Worm (Caenorhabditis elegans): ENCODE data around the gene F56F11.2.

F56F11.2 gene

DNA sequence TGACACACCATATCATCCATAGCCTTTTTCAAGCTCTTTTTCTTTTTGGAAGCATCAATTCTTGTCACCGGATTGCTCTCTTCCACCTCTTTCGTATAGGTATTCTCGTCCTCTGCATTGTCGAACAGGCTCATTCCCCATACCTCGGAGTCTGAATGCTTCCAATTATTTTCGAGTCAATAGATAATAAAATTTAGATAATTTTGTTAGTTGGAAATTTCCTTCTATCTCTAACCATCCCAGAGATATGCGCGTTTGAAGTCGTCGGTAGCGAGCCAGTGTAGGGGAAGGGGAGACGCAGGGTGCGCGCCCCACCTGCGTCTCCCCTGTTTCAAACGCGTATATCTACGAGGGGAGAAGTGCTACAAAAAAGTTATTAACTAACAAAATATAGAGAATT, 38.8 kb downstream of the F56F11.2 start:
- TF ChIP-seq daf-16 (GFP tag; optimal IDR thresholded peaks at IDR 0.05) (no peak), daf-16 (tag; optimal IDR thresholded peaks at IDR 0.05) (no peak), ces-1 (GFP tag; optimal IDR thresholded peaks at IDR 0.05) (peak; percentile 61)

DNA sequence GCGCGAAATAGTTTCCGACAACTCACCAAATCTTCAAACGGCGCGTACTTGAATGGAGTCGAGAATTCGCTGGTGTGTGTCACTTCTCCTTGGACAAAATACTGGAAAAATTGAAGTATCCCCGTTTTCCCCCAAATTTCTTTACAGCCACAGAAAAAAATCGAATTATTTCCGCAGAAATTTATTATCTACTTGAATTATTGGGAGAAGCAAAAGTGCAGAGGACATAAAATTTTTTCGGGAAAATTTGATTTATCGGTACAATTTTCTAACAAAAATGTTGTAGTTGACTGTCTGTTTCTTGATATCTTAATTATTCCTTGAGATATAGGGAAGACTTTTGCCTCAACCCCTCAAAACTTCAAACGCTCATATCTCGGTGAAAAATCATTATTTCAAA, 40.9 kb downstream of the F56F11.2 start, which contains the start of gene R10F2.4:
R10F2.4 (minus strand) TSS at position 101 of the 400 bp plus-strand sequence.
- no peak for TF ChIP-seq dpl-1 (GFP tag; optimal IDR thresholded peaks at IDR 0.05)
- no peak for TF ChIP-seq zip-2 (tag; optimal IDR thresholded peaks at IDR 0.05)
- TF ChIP-seq ctbp-1 (GFP tag; IDR thresholded peaks at IDR 0.05): no peak
- no peak for TF ChIP-seq cey-2 (tag; optimal IDR thresholded peaks at IDR 0.05; ENCODE audit: borderline replicate concordance, insufficient read depth)
- no peak for TF ChIP-seq ama-1 (optimal IDR thresholded peaks at IDR 0.05)
- TF ChIP-seq zip-11 (GFP tag; IDR thresholded peaks at IDR 0.05): no peak
- TF ChIP-seq unc-62 (GFP tag; optimal IDR thresholded peaks at IDR 0.05 in 1 of 2): no peak
- no peak for TF ChIP-seq unc-62 (tag; optimal IDR thresholded peaks at IDR 0.05)
- no peak for TF ChIP-seq zag-1 (tag; optimal IDR thresholded peaks at IDR 0.05)
- no peak for TF ChIP-seq F44E2.7 (GFP tag; IDR thresholded peaks at IDR 0.05)
- no peak for TF ChIP-seq daf-12 (tag; optimal IDR thresholded peaks at IDR 0.05)

DNA sequence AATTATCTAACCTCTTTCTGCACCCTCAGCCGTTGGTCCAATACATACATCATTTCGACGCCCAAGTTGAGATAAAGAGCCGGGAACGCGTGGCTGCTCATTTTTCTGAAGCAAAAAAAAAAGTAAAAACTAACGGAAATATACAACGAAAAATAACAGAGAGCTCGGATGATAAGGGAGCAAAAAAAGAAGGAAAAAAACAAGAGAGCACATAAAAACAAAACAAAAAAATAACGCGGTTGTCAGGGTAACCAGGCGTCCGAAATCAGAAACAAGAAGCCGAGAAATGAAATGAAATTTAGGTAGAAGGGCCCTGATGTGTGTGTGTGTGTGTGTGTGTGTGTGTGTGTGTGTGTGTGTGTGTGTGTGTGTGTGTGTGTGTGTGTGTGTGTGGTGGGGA, 42.6 kb downstream of the F56F11.2 start, which contains the start of gene R10F2.5:
R10F2.5 (minus strand) TSS at position 101 of the 400 bp plus-strand sequence.
- TF ChIP-seq T20F7.1 (GFP tag; optimal IDR thresholded peaks at IDR 0.05): no peak
- no peak for TF ChIP-seq ZK337.2 (GFP tag; IDR thresholded peaks at IDR 0.05)
- TF ChIP-seq vab-7 (GFP tag; IDR thresholded peaks at IDR 0.05): no peak
- TF ChIP-seq zfp-2 (tag; optimal IDR thresholded peaks at IDR 0.05): no peak
- TF ChIP-seq Y48G9A.11 (GFP tag; IDR thresholded peaks at IDR 0.05): no peak
- no peak for TF ChIP-seq hif-1 (tag; optimal IDR thresholded peaks at IDR 0.05)
- no peak for TF ChIP-seq egl-43 (GFP tag; IDR thresholded peaks at IDR 0.05)
- no peak for TF ChIP-seq unc-39 (tag; optimal IDR thresholded peaks at IDR 0.05)
- no peak for TF ChIP-seq Y5F2A.4 (GFP tag; optimal IDR thresholded peaks at IDR 0.05)
- no peak for TF ChIP-seq nhr-41 (GFP tag; IDR thresholded peaks at IDR 0.05)

Measured in whole organism, L4 larva.